Fruit fly (Drosophila melanogaster) whole organism, embryonic: ENCODE measurements around the gene mbt.

ENCODE experiments used
- CG11456 ChIP-seq: fragments of 200-800 bp; sonication (Bioruptor generic); IDR thresholded peaks from 3 replicates; pipeline ENCODE4 v1.3.6; 2022; ENCODE audit warnings: missing biosample characterization, missing genetic modification characterization
- CG17328 ChIP-seq: fragments of 200-800 bp; sonication (Bioruptor generic); IDR thresholded peaks from 2 replicates; pipeline ENCODE4 v1.3.6; 2022; ENCODE audit warnings: missing biosample characterization, missing genetic modification characterization
- CG7786 ChIP-seq: fragments of 200-800 bp; sonication (Bioruptor generic); optimal IDR thresholded peaks from 2 replicates; lab custom pipeline; 2016; ENCODE audit warnings: missing biosample characterization, missing genetic modification characterization
- Lpt ChIP-seq: fragments of >200 bp; optimal IDR thresholded peaks from 2 replicates; lab custom pipeline; 2018; ENCODE audit warnings: missing biosample characterization, missing genetic modification characterization
- lbe ChIP-seq: fragments of 200-800 bp; sonication (Bioruptor generic); optimal IDR thresholded peaks from 2 replicates; lab custom pipeline; 2016; ENCODE audit warnings: missing biosample characterization, mild to moderate bottlenecking, missing genetic modification characterization
- sisA ChIP-seq: fragments of 200-800 bp; sonication (Bioruptor generic); IDR thresholded peaks from 2 replicates; pipeline ENCODE4 v1.3.6; 2022; ENCODE audit warnings: missing biosample characterization, missing genetic modification characterization

DNA sequence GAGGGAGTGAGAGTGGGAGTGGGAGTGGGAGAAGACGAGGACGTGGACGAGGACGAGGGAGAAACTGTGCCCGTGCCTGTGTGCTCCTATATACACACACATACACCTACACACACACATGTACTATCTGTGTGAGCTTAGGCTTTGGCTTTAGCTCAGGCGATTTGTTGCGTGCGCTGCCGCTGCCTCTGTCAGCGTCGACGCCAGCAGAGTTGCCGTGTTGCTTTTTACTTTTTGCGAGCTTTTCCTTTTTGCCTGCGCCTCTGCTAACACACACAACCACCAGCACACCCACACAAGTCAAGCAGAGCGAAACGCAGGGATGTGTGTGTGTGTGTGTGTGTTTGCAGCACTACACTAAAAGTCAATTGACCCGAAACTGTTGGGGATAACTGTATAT is 28.3 kb upstream of the mbt start:
- no peak for TF ChIP-seq sisA (GFP tag; lab: Robert Waterston, UW)
- TF ChIP-seq CG7786 (GFP tag; lab: Kevin White, UChicago): no peak
- TF ChIP-seq CG17328 (GFP tag; lab: Robert Waterston, UW): no peak
- no peak for TF ChIP-seq lbe (GFP tag; lab: Kevin White, UChicago)
- TF ChIP-seq Lpt: no peak
- no peak for TF ChIP-seq CG11456 (GFP tag; lab: Robert Waterston, UW)
